Worm (Caenorhabditis elegans): ENCODE measurements around the gene Y58A7A.4.

Gene Y58A7A.4

DNA sequence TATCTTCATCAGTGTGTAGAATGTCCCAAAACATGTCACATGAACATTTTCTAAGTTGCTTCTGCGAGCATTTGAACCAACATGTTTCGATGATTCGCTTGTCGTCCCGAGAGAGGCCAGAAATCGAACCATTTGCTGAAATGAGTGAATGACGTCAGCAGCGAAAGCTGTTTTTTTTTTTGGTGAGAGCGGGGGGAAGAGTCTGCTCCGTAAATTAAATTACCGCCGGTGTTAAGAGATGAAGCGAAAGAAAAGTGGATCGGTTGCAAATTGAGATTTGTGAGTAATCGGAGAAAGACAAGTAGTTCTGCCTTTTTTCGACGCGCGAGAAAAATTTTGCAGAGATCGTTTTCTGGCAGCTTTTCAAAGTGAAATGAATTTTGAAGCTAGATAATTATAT lies 3.5 kb upstream of the Y58A7A.4 start:
- TF ChIP-seq unc-62 (GFP tag; optimal IDR thresholded peaks at IDR 0.05) = no peak

DNA sequence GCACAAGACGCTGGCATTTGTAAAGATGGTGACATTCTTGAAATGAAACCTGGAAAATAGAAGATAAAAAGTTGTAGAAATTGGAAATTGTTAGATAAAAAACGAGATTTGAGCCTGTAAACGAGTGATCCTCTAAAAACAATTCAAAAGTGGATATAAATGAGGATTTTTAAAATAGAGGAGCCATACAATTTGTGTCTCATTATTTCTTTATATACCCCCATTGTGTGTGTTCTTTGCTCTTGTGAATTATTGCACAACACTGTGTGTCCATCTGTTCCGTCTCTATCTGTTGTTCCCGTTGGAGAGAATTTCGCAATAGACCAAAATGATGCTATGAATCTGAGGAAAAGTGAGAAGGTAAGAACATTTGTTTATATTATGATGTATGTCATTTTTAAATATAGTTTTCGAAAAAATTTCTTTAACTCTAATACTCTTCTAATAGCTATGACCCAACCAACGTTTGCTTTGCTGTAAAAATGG lies 2.2 kb upstream of the Y58A7A.4 start, which contains the start of gene Y58A7A.5:
Y58A7A.5 (minus strand) TSS at position 51 of the 486 bp plus-strand sequence.
- no peak for TF ChIP-seq unc-62 (GFP tag; optimal IDR thresholded peaks at IDR 0.05)

DNA sequence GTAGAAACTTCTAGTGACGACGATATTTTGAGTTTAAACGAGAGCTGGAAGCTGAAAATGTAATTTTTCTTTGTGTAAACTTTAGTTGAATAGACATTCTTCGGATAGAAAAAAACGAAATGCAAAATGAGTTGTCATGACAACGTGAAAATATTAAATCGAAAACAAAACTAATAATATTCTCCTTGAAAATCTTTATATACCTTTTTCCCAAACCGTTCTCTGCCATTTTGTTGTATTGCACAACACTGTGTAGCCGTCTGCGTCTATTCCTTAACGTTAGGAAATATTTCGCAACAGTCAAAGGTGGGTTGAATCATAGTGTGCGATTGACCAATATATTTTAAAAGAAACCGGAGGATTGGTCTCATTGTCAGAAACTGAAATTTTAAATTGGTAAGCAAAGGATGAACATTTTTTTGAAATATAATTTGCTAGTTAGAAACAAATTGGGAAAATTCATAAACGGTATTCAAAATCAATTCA lies 3.9 kb downstream of the Y58A7A.4 start, which contains the start of gene Y58A7A.3:
Y58A7A.3 (minus strand) TSS at position 51 of the 486 bp plus-strand sequence.
- no peak for TF ChIP-seq unc-62 (GFP tag; optimal IDR thresholded peaks at IDR 0.05)

DNA sequence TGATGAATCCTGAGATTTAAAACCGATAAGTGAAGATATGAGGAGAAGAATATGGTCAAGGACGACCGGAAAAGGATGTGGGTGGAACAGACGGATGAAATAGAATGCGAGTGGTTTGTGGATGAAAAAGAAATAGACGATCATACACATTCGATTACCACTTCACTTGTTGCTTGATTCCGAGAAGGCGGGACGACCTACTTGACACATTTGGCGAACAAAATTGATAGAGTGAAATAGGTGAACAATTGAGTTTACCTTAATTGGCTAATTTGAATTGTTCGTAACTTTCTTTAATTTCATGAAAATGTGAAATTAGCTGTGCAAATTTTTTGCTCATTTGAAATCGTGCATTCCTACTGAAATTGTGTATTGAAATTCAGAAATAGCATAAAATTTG lies 12.7 kb downstream of the Y58A7A.4 start, which contains the start of gene Y58A7A.2:
Y58A7A.2 (minus strand) TSS at position 101 of the 400 bp plus-strand sequence.
- no peak for TF ChIP-seq unc-62 (GFP tag; optimal IDR thresholded peaks at IDR 0.05)

DNA sequence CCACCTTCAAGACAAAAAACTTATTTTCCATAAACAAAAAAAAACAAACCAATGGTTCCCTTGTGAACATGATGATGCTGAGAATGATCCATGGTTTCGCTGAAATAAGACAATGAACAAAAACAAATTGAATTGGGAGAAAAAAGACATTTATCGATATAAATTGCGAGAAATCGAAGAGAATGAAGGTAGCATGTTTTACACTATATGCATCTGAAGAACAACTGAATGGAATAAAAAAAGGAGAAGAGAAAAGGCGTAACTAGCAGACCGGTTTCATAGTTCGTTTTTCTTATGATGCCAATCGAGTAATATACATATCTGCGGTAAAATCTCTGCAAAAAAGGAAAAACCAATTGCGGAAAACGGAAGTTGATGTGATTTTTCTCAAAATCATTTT lies 15.4 kb downstream of the Y58A7A.4 start, which contains the start of gene Y58A7A.1:
Y58A7A.1 (minus strand) TSS at position 101 of the 400 bp plus-strand sequence.
- no peak for TF ChIP-seq unc-62 (GFP tag; optimal IDR thresholded peaks at IDR 0.05)

DNA sequence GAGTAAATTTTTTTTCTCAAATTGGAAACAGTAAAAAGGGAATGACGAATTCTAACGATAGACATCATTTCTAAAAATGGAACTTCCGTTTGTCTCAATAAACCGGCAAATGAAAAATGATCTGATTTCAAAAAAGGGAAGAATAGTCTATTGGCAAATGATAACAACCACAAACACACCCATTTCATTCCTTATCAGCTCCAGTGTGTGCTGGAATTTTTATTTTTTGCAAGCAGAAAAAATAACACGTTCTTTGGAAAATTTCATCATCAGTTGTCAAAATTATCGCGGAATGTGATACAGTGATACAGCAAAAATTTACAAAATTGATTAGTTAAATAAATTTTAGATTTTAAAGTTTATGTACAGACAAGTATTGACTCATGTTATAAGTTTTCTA lies 17.4 kb downstream of the Y58A7A.4 start:
- no peak for TF ChIP-seq unc-62 (GFP tag; optimal IDR thresholded peaks at IDR 0.05)

DNA sequence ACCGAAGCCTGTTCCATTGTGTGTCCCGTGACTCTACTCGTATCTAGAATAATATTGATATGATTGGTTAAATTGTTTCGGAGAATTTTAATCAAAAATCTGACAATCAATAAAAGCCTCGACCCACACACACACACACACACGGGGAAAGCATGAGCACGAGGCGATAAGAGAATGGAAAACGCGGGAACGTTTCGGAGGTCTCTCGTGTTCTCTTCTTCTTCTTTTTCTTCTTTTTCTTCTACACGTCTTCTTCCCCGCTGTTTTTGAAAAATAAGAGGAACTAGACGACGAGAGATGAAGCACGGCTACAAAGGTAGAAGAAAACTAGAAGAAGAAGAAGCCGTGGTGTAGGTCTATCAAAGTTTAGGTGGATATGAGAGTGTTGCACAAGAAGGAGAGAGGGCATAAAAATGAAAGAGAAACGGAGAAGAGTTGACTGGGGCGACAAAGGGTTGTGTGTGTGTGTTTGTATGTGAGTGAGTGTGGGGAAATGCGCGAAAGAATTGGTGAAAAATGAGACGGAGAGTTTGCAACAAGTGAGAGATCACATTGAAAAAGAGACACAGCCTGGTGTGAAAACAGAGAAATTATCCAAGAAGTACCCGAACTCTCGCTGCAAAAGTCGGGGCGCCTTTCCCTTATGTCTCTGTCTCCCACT lies 19.9 kb downstream of the Y58A7A.4 start, which contains the start of gene mlk-1:
mlk-1 (minus strand) TSS at position 51 of the 661 bp plus-strand sequence.
- no peak for TF ChIP-seq unc-62 (GFP tag; optimal IDR thresholded peaks at IDR 0.05)

DNA sequence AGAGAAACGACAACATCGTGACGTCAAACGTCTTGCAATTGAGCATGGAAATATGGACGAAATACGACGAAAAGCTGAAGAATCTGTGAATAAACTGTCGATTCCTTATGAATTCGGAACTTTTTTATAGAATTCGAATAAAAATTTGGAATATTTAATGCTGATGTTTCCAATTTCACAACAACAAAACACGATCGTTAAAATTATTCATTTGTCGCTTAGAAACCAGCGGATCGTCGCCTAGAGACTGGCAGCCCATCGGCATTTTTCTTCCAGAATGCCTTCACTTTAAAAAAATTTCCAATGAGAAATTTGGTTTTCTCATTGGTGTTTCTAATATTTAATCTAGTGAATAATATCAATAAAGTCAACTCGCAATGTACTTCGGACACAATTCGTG lies 31.5 kb downstream of the Y58A7A.4 start, which contains the start of gene cwp-4:
cwp-4 (plus strand) TSS at position 301 of the 400 bp plus-strand sequence.
- no peak for TF ChIP-seq unc-62 (GFP tag; optimal IDR thresholded peaks at IDR 0.05)

DNA sequence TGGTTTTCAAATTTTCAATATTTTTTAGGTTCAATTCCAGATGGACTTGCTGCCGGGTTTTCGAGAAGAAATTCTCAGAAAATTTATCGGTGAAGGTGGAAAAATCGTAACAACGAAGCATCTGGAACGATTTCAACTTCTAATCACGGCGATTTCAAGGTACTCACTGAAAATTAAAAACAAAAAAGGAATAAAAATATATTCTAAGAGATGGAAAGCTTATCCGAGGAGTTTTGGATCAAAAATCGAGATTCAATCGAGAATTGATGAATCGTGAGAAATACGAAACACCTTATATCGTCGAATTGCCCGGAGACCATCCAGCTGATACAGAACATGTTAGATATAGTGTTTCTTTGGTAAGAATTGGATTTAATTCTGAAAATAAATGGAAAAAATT lies 32.6 kb downstream of the Y58A7A.4 start, which contains the start of gene K11D12.12:
K11D12.12 (plus strand) TSS at position 29 of the 400 bp plus-strand sequence.
- TF ChIP-seq unc-62 (GFP tag; optimal IDR thresholded peaks at IDR 0.05) = no peak

DNA sequence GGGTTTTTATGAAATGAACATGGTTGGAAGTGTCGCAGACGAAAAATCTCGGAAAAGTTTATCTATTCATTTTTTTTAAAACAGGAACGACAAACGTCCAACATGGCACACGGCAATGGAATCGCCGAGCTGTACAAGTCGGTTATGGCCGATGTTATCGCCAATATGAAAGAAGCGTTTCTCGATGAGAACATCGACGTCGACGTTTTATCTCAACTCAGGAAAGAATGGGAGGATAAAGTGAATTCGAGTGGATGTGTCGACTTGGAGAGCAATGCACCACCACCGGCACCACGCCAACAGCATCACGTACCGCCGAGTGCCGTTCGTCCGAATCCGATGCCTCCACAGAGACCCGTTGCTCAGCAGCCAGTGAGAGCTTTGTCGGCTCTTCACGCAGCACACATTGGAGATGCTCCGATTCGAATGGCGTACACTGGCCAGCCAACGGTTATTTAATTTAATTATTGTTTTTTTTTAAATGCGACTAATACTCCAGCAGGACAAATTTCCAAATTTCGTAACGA lies 34.7 kb downstream of the Y58A7A.4 start:
- TF ChIP-seq unc-62 (GFP tag; optimal IDR thresholded peaks at IDR 0.05) = no peak

DNA sequence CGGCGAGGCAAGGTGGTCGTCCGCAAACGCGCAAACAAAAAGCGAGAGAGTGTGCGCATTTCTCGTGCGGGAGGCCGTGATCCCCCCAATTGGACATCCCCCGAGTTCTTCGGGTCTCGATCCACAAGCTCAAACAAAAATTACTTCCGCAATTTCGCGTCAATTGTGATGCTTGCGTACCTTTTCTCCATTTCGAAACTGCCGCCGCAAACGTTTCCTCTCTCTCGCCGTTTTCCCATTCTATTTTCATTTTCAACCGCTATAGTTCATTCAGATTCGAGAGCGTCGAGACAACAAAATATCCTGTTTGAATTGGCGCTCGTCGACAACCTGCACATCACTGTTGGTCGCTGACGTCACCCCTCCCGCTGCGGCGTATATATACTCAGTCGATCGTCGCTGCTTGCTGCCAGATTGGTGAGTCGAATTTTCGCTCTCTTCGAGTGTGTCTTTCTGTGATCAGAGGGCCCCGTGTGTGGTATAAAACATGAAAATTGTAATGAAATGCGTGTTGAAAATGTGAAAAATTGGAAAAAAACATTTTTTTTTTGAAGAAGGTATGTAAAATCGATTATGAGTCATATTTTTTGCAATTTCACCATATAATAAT lies 35.4 kb downstream of the Y58A7A.4 start, which contains the start of the genes pqn-51 and K11D12.14:
pqn-51 (plus strand) TSS at position 275 of the 610 bp plus-strand sequence.
K11D12.14 (plus strand) TSS at position 304 of the 610 bp plus-strand sequence.
- TF ChIP-seq unc-62 (GFP tag; optimal IDR thresholded peaks at IDR 0.05) = no peak

DNA sequence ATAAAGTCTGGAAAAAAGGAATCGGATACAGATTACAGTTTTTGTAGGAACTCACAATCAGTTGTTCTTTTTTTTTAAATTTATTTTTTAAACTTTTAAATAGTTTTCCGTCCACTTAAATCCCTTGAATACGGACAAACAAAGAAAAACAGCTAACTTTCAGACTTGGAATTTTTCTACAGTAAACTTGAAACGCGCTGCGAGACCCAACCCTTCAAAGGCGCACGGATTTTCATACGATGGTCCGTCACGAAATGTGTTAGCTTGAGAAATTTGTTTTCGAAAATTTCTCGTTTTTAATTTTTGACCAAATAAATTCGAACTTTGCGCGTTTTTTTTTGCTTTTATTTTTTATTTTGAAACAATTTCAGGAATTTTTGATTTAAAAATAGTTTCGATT lies 38.2 kb downstream of the Y58A7A.4 start:
- no peak for TF ChIP-seq unc-62 (GFP tag; optimal IDR thresholded peaks at IDR 0.05)

DNA sequence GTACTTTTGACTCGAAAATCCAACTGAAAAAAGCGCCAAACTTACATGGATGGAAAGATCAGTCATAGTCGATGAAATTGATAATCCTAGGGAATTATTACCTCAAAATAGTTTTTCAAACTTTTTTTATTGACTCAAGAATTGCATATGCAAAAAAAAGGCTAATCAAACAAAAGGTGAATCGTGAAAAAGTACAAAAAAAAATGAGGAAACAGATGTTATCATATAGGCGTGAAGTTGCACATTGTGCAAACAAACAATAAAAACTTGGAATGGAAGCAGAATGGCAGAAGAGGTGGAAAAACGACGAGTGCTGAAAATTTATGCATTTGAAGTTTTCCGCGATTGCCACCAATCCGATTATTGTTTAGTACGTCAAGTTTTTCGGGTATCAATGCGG lies 38.7 kb downstream of the Y58A7A.4 start, which contains the start of gene exc-14:
exc-14 (minus strand) TSS at position 101 of the 400 bp plus-strand sequence.
- TF ChIP-seq unc-62 (GFP tag; optimal IDR thresholded peaks at IDR 0.05) = no peak

DNA sequence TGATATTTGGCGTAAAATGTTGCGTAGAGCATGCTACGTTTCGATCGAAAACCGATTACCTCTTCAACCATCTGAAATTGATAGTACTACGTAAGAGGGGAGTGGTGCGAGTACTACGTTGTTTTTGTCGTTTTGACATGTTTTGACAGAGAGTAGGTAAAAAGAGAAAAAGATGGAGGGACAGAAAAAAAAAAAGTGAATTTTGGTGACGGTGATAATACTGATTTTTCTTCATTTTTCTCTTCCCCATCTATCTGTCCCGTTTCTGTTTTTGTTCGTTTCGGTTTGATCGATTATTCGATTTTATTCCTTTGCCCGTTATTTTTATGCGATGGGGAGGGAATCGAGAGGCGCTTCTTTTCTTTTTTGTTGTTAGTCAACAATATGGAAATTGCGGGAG lies 43.9 kb downstream of the Y58A7A.4 start, which contains the start of gene K11D12.8:
K11D12.8 (minus strand) TSS at position 77 of the 400 bp plus-strand sequence.
- no peak for TF ChIP-seq unc-62 (GFP tag; optimal IDR thresholded peaks at IDR 0.05)

DNA sequence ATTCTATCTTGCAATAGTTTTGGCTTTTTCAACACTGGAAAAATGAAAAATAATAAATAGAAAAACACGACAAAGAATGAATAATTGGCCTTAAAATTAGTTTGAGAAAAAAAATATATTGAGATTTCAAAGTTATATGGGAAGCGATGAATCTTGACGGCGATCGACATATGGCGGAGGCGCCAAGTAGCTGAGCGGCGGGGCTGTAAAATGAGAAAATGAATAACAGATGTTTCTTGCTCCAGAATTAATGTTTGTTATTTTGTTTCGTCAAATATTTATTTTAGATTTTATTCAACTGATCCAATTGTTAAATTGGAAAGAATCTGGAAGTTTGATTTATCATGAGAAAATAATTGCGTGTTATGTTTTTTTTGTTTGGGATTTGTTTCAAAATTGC lies 45.2 kb downstream of the Y58A7A.4 start, which contains the start of gene K11D12.11:
K11D12.11 (minus strand) TSS at position 42 of the 400 bp plus-strand sequence.
- TF ChIP-seq unc-62 (GFP tag; optimal IDR thresholded peaks at IDR 0.05) = no peak

DNA sequence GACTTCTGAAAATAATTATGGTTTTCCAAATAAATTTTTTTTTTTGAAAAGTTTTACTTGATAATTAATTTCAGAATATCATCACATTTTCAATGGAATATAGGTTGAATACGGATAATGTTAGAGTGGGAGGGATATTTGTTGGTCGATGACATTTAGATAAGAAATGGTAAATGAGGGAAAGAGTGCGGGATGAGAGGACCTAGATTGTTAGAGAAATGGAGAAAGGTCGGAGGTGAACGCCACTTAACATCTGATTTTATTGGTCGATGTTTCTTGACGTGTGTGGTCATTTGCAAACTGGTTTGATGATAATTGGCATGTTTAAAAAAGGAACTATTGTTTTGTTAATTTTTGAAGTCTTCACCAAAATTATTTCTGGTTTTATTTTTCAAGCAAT lies 46.4 kb downstream of the Y58A7A.4 start:
- TF ChIP-seq unc-62 (GFP tag; optimal IDR thresholded peaks at IDR 0.05) = no peak
